Worm (Caenorhabditis elegans) whole organism, early embryonic: ENCODE measurements around the gene T13H10.2.

Source experiments
- B0310.2 ChIP-seq: sonication (generic microtip); optimal IDR thresholded peaks from 2 replicates; lab custom pipeline; 2016; ENCODE audit warnings: mild to moderate bottlenecking, missing genetic modification characterization, missing compliant biosample characterization
- F13C5.2 ChIP-seq: sonication (generic microtip); optimal IDR thresholded peaks from 2 replicates; lab custom pipeline; 2017; ENCODE audit warnings: mild to moderate bottlenecking, missing genetic modification characterization, inconsistent platforms, missing compliant biosample characterization
- aly-1 ChIP-seq: sonication (generic microtip); optimal IDR thresholded peaks from 2 replicates; lab custom pipeline; 2016; ENCODE audit warnings: missing genetic modification characterization, missing compliant biosample characterization
- ama-1 ChIP-seq: fragments of 150-350 bp; optimal IDR thresholded peaks from 2 replicates; lab custom pipeline; 2014
- ceh-13 ChIP-seq: fragments of 200-800 bp; sonication (Bioruptor generic); optimal IDR thresholded peaks from 2 replicates; lab custom pipeline; 2018; ENCODE audit warnings: mild to moderate bottlenecking, missing genetic modification characterization, missing compliant biosample characterization
- ceh-36 ChIP-seq: sonication (generic microtip); optimal IDR thresholded peaks from 2 replicates; lab custom pipeline; 2016; ENCODE audit warnings: missing genetic modification characterization, inconsistent platforms, missing compliant biosample characterization
- ets-7 ChIP-seq: sonication (generic microtip); optimal IDR thresholded peaks from 2 replicates; lab custom pipeline; 2016; ENCODE audit warnings: missing genotype, missing genetic modification characterization, missing compliant biosample characterization
- flt-1 ChIP-seq: fragments of 200-800 bp; sonication (Bioruptor generic); IDR thresholded peaks from 2 replicates; pipeline ENCODE4 v1.3.6; 2022; ENCODE audit warnings: missing genetic modification characterization, missing compliant biosample characterization
- hmbx-1 ChIP-seq: sonication (generic microtip); optimal IDR thresholded peaks from 2 replicates; lab custom pipeline; 2016; ENCODE audit warnings: mild to moderate bottlenecking, missing genetic modification characterization, missing compliant biosample characterization
- hmg-4 ChIP-seq: fragments of 200-800 bp; sonication (Bioruptor generic); optimal IDR thresholded peaks from 2 replicates; lab custom pipeline; 2018; ENCODE audit warnings: mild to moderate bottlenecking, missing genetic modification characterization, missing compliant biosample characterization
- hnd-1 ChIP-seq: sonication (generic microtip); optimal IDR thresholded peaks from 2 replicates; lab custom pipeline; 2016; ENCODE audit warnings: missing genetic modification characterization, missing compliant biosample characterization
- pes-1 ChIP-seq: fragments of 200-800 bp; sonication (Bioruptor generic); IDR thresholded peaks from 2 replicates; pipeline ENCODE4 v1.3.6; 2022; ENCODE audit warnings: missing genetic modification reagents, missing genetic modification characterization, missing compliant biosample characterization
- scrt-1 ChIP-seq: fragments of 200-800 bp; sonication (Bioruptor generic); IDR thresholded peaks from 2 replicates; pipeline ENCODE4 v1.3.6; 2022; ENCODE audit warnings: missing genetic modification characterization, missing compliant biosample characterization
- sea-1 ChIP-seq: fragments of 200-800 bp; sonication (Bioruptor generic); conservative IDR thresholded peaks from 2 replicates; pipeline ENCODE4 v1.3.6; 2022; ENCODE audit warnings: missing genetic modification characterization, missing compliant biosample characterization
- tbx-11 ChIP-seq: fragments of 200-800 bp; sonication (Bioruptor generic); IDR thresholded peaks from 2 replicates; pipeline ENCODE4 v1.3.6; 2022; ENCODE audit warnings: missing genetic modification characterization, missing compliant biosample characterization
- tbx-37 ChIP-seq: fragments of 200-800 bp; sonication (Bioruptor generic); conservative IDR thresholded peaks from 2 replicates; pipeline ENCODE4 v1.3.6; 2022; ENCODE audit warnings: missing genetic modification reagents, missing genetic modification characterization, missing compliant biosample characterization
- tra-4 ChIP-seq: sonication (generic microtip); optimal IDR thresholded peaks from 2 replicates; lab custom pipeline; 2017; ENCODE audit warnings: missing genetic modification characterization, missing compliant biosample characterization

The T13H10.2 gene

ce11 chrIV:9994895-9995394, 30.9 kb downstream of the T13H10.2 start, which contains the start of gene uba-1:
uba-1 (minus strand) TSS chrIV:9994945.
- TF ChIP-seq ama-1 (lab: Kevin White, UChicago) (peak; percentile 61), tbx-11 (no peak), flt-1 (no peak), B0310.2 (tag; lab: Kevin White, UChicago) (no peak), ceh-36 (no peak), hnd-1 (no peak)

- TF ChIP-seq ama-1 (lab: Kevin White, UChicago) = no peak
- TF ChIP-seq ets-7 = no peak
- no peak for TF ChIP-seq F13C5.2 (tag; lab: Kevin White, UChicago)
- TF ChIP-seq aly-1 (tag; lab: Kevin White, UChicago) = no peak
- TF ChIP-seq hnd-1 = no peak
- no peak for TF ChIP-seq tbx-11
- TF ChIP-seq hmg-4 (GFP tag; lab: Kevin White, UChicago) = no peak
- TF ChIP-seq ceh-36 = no peak
- TF ChIP-seq scrt-1 (GFP tag; lab: Robert Waterston, UW) = no peak
- TF ChIP-seq ceh-13 = no peak
- no peak for TF ChIP-seq pes-1
- no peak for TF ChIP-seq flt-1
- no peak for TF ChIP-seq tra-4 (tag; lab: Kevin White, UChicago)
- TF ChIP-seq hmbx-1 (tag; lab: Kevin White, UChicago) = no peak
- TF ChIP-seq tbx-37 = no peak
- no peak for TF ChIP-seq sea-1 (GFP tag; lab: Robert Waterston, UW)
- no peak for TF ChIP-seq B0310.2 (tag; lab: Kevin White, UChicago)
These were observed 34.6 kb downstream of the T13H10.2 start, which contains the start of gene pyp-1 for ce11 chrIV:9998487-9999218. pyp-1 (minus strand) TSS chrIV:9998925.

ce11 chrIV:10001748-10002147, 37.7 kb downstream of the T13H10.2 start, which contains the start of gene C47E12.3:
C47E12.3 (minus strand) TSS chrIV:10001848.
- TF ChIP-seq tbx-37 (no peak), ceh-36 (no peak), scrt-1 (GFP tag; lab: Robert Waterston, UW) (no peak), tbx-11 (no peak), hnd-1 (no peak), ama-1 (lab: Kevin White, UChicago) (no peak), sea-1 (GFP tag; lab: Robert Waterston, UW) (no peak), B0310.2 (tag; lab: Kevin White, UChicago) (no peak), hmbx-1 (tag; lab: Kevin White, UChicago) (no peak), ets-7 (no peak), hmg-4 (GFP tag; lab: Kevin White, UChicago) (no peak)

DNA sequence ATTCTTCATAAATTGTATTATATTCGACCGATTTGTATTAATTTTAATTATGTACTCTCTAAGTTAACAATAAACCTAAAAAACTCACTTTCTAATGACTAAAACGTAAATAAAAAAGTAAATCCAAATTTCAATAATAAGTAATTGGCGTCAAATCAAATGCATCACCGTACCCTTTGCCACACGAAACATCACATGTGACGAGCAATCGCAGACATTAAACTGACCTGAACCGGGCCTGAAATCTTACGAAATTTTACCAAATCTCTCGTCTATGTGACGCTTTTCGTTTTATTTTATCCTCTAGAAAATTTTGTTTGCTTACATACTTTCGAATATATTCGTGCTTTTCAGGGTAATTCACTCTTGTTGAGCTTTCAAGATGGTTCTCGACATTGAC, 39.3 kb downstream of the T13H10.2 start, which contains the start of the genes C47E12.2 and sars-1:
C47E12.2 (minus strand) TSS at position 131 of the 400 bp plus-strand sequence.
sars-1 (plus strand) TSS at position 355 of the 400 bp plus-strand sequence.
- TF ChIP-seq hmbx-1 (tag; lab: Kevin White, UChicago) (no peak), tbx-11 (no peak)

ce11 chrIV:10006792-10007191, 42.7 kb downstream of the T13H10.2 start, which contains the start of gene C47E12.13:
C47E12.13 (minus strand) TSS chrIV:10006892.
- TF ChIP-seq hmg-4 (GFP tag; lab: Kevin White, UChicago) = no peak
- TF ChIP-seq aly-1 (tag; lab: Kevin White, UChicago) = no peak
- no peak for TF ChIP-seq tra-4 (tag; lab: Kevin White, UChicago)
- TF ChIP-seq flt-1 = no peak
- TF ChIP-seq ceh-13 = no peak
- no peak for TF ChIP-seq hmbx-1 (tag; lab: Kevin White, UChicago)

- TF ChIP-seq ceh-36 (no peak), F13C5.2 (tag; lab: Kevin White, UChicago) (no peak), sea-1 (GFP tag; lab: Robert Waterston, UW) (no peak), hmbx-1 (tag; lab: Kevin White, UChicago) (no peak), flt-1 (no peak), aly-1 (tag; lab: Kevin White, UChicago) (no peak), pes-1 (no peak)
These were observed 43.7 kb downstream of the T13H10.2 start for ce11 chrIV:10007758-10008157.

DNA sequence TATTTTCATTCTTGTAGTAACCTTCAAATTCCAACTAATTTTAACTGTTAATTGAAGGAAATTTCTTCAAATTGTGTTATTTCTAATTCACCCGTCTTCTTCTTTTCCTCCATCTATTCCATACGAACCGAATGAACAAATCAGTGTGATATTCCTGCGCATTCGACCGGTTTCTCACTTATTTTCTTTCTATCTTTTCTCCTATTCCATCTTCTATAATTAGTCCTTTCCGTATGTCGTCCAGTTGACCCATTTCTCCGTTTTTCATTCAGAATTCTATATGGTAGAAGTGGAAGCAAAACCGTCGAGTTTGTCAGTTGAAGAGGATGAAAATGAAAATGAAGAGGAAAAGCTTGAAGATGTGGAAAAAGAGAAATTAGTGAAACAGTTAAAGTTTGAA, 45.5 kb downstream of the T13H10.2 start, which contains the start of gene magu-4:
magu-4 (plus strand) TSS at position 218 of the 400 bp plus-strand sequence.
- no peak for TF ChIP-seq sea-1 (GFP tag; lab: Robert Waterston, UW)
- TF ChIP-seq pes-1 = no peak
- TF ChIP-seq aly-1 (tag; lab: Kevin White, UChicago) = no peak
- no peak for TF ChIP-seq tbx-37
- TF ChIP-seq tbx-11 = no peak
- no peak for TF ChIP-seq hmbx-1 (tag; lab: Kevin White, UChicago)
- TF ChIP-seq ceh-13 = no peak
- TF ChIP-seq ama-1 (lab: Kevin White, UChicago) = no peak
- TF ChIP-seq hnd-1 = no peak
- no peak for TF ChIP-seq scrt-1 (GFP tag; lab: Robert Waterston, UW)
- no peak for TF ChIP-seq F13C5.2 (tag; lab: Kevin White, UChicago)
- TF ChIP-seq flt-1 = no peak
- no peak for TF ChIP-seq B0310.2 (tag; lab: Kevin White, UChicago)
- TF ChIP-seq ets-7 = no peak
- no peak for TF ChIP-seq ceh-36
- TF ChIP-seq hmg-4 (GFP tag; lab: Kevin White, UChicago) = no peak
- TF ChIP-seq tra-4 (tag; lab: Kevin White, UChicago) = no peak
